Worm (Caenorhabditis elegans): ENCODE data around the gene sra-10.

sra-10 gene

DNA sequence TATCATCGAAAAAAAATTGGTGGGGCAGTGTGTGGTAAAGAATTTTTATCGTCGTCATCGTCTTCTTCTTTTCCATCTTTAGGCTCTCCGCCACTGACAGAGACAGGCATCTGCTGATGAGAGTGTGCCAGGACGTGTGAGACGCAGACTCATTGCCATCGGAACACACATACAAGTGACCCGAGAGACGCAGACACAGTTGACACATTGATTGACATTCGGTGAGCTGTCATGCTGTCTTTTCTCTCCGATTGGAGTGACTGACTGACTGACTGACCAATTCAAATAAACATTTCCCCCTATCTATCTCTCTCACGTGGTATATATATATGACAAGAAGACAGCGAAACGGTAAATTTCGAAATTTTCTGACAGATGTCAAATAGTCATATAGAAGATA, 43.8 kb downstream of the sra-10 start (continued):
- TF ChIP-seq unc-39 (tag; optimal IDR thresholded peaks at IDR 0.05), result no peak
- TF ChIP-seq mab-5 (tag; optimal IDR thresholded peaks at IDR 0.05), result peak; percentile 58
- TF ChIP-seq lin-13 (GFP tag; optimal IDR thresholded peaks at IDR 0.05), result peak; percentile 45
- no peak for TF ChIP-seq peb-1 (tag; optimal IDR thresholded peaks at IDR 0.05)
- no peak for TF ChIP-seq ztf-1 (GFP tag; conservative IDR thresholded peaks at IDR 0.05)
- TF ChIP-seq Y55F3AM.14 (GFP tag; optimal IDR thresholded peaks at IDR 0.05), result no peak
- no peak for TF ChIP-seq R02D3.7 (tag; optimal IDR thresholded peaks at IDR 0.05)
- TF ChIP-seq nhr-6 (tag; optimal IDR thresholded peaks at IDR 0.05), result no peak
- TF ChIP-seq blmp-1 (tag; optimal IDR thresholded peaks at IDR 0.05; ENCODE audit: insufficient read depth), result peak; percentile 47
- no peak for TF ChIP-seq nhr-237 (tag; optimal IDR thresholded peaks at IDR 0.05)

DNA sequence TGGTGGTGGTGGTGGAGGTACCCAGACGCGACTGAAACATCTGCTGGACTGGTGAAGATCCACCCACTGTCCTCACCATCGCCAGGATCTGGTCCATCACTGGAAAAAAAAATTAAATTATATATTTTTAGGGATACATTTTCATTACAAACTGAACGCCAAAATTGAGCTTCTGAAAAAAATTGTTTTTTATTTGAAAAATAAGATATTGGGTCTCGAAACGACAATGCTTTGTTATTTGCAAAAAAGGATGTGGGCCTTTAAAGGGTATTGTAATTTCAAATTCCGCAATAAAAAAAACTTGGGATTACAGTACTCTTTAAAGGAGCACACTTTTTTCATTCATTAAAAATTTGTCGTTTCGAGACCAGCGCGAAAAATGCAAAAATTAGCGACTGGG, 45.0 kb downstream of the sra-10 start, which contains the start of gene M106.2:
Gene M106.2, minus strand, starts transcription at position 101 of the 400 bp plus-strand sequence.
- TF ChIP-seq nhr-25 (tag; optimal IDR thresholded peaks at IDR 0.05) (no peak), nhr-129 (tag; optimal IDR thresholded peaks at IDR 0.05) (no peak), nhr-77 (tag; optimal IDR thresholded peaks at IDR 0.05) (no peak), skn-1 (tag; optimal IDR thresholded peaks at IDR 0.05) (no peak), blmp-1 (tag; optimal IDR thresholded peaks at IDR 0.05; ENCODE audit: insufficient read depth) (no peak), nhr-11 (tag; optimal IDR thresholded peaks at IDR 0.05) (no peak), R02D3.7 (tag; optimal IDR thresholded peaks at IDR 0.05) (no peak), ztf-11 (tag; optimal IDR thresholded peaks at IDR 0.05) (no peak), snpc-4 (tag; optimal IDR thresholded peaks at IDR 0.05) (no peak), lin-39 (tag; optimal IDR thresholded peaks at IDR 0.05) (no peak), nhr-237 (tag; optimal IDR thresholded peaks at IDR 0.05) (no peak), nhr-10 (tag; optimal IDR thresholded peaks at IDR 0.05) (no peak), zag-1 (tag; optimal IDR thresholded peaks at IDR 0.05) (no peak), ZK546.5 (tag; optimal IDR thresholded peaks at IDR 0.05) (no peak), crh-2 (tag; optimal IDR thresholded peaks at IDR 0.05) (no peak), mbf-1 (tag; optimal IDR thresholded peaks at IDR 0.05) (no peak)

DNA sequence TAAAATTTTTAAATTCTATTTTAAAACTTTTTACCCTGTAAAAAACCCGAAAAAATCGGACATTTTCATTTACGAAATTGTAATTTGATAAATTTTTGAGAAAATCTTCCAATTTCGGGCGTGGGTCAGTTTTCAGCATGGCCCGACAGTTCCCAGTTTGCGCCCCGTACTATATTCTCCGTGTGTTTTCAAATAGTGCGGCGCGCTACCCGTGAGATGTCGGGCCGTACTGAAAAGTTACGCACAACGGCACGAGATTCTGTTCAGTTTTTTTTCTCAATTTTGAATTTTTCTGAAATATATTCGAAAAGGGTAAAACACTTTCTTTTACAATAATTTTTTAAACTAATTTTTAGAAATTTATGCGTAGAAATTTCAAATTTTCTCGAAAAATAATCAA, 47.8 kb downstream of the sra-10 start:
- TF ChIP-seq alr-1 (tag; optimal IDR thresholded peaks at IDR 0.05), result no peak
- TF ChIP-seq nhr-237 (tag; optimal IDR thresholded peaks at IDR 0.05), result no peak
- TF ChIP-seq mab-5 (tag; optimal IDR thresholded peaks at IDR 0.05), result no peak
- TF ChIP-seq nhr-11 (tag; optimal IDR thresholded peaks at IDR 0.05), result no peak
- TF ChIP-seq dmd-4 (tag; optimal IDR thresholded peaks at IDR 0.05), result no peak
- TF ChIP-seq mbf-1 (tag; optimal IDR thresholded peaks at IDR 0.05), result no peak
- no peak for TF ChIP-seq ztf-1 (GFP tag; conservative IDR thresholded peaks at IDR 0.05)
- no peak for TF ChIP-seq R02D3.7 (tag; optimal IDR thresholded peaks at IDR 0.05)
- TF ChIP-seq snpc-4 (tag; optimal IDR thresholded peaks at IDR 0.05), result no peak
- TF ChIP-seq ZK546.5 (tag; optimal IDR thresholded peaks at IDR 0.05), result no peak
- TF ChIP-seq nhr-6 (tag; optimal IDR thresholded peaks at IDR 0.05), result no peak
- TF ChIP-seq C34F6.9 (tag; optimal IDR thresholded peaks at IDR 0.05), result no peak

DNA sequence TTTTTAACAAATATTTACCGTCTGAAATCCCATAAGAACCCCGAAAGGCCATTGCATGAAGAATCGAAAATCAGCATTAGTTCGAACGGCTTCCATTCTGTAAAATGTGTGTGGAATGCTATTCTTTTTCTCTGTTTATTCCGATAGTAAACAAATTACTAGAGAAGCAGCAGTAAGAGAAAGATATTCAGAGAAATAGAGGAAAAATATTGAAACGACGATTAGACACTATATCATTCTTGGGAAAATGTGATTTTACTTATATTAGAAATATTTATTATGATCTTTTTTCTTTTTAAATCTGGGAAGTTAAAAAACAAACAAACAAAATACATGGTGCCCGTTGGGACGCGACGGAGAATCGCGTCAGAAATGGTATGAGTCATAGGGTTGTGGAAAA, 51.4 kb downstream of the sra-10 start, which contains the start of gene M106.8:
Gene M106.8, minus strand, starts transcription at position 101 of the 400 bp plus-strand sequence.
- no peak for TF ChIP-seq Y55F3AM.14 (GFP tag; optimal IDR thresholded peaks at IDR 0.05)
